Worm (Caenorhabditis elegans): ENCODE results near the gene rgs-10.

Gene rgs-10

DNA sequence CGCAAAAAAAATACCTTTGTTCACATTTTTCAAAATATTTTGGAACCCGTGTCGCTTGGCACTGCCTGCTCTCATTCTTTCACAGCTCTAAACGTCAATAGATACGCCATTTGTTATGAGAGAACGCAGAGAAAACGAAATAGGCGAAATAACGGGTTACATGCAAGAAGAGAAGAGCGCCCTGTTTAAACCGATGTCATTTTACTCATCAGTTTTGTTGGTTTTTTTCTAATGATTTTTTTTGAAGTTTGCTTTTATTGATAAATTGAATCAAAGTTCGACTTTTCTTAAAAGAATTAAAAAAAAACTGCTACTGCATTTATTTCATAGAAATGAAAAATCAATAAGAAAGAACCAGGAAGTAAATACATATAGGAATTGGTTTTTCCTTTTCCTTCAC lies 16.2 kb downstream of the rgs-10 start (continued):
- peak in 1 of 2 experiments; percentile 66 for TF ChIP-seq daf-16 (GFP tag; optimal IDR thresholded peaks at IDR 0.05)
- TF ChIP-seq daf-16 (tag; optimal IDR thresholded peaks at IDR 0.05), result peak; percentile 38
- TF ChIP-seq tra-1 (GFP tag; IDR thresholded peaks at IDR 0.05), result no peak
- TF ChIP-seq zip-2 (tag; optimal IDR thresholded peaks at IDR 0.05), result no peak
- TF ChIP-seq lin-13 (GFP tag; optimal IDR thresholded peaks at IDR 0.05), result peak; percentile 58
- peak; percentile 53 for TF ChIP-seq dve-1 (tag; optimal IDR thresholded peaks at IDR 0.05; ENCODE audit: insufficient read depth)
- TF ChIP-seq T20F7.1 (GFP tag; optimal IDR thresholded peaks at IDR 0.05), result peak; percentile 27
- no peak for TF ChIP-seq nhr-6 (tag; optimal IDR thresholded peaks at IDR 0.05)
- no peak for TF ChIP-seq zfp-3 (GFP tag; conservative IDR thresholded peaks at IDR 0.05)
- TF ChIP-seq ztf-11 (tag; optimal IDR thresholded peaks at IDR 0.05), result no peak
- peak in 1 of 2 experiments; percentile 64 for TF ChIP-seq lsy-2 (tag; optimal IDR thresholded peaks at IDR 0.05)
- peak; percentile 47 for TF ChIP-seq mes-2 (tag; optimal IDR thresholded peaks at IDR 0.05; ENCODE audit: poor library complexity, severe bottlenecking)
- TF ChIP-seq mep-1 (tag; optimal IDR thresholded peaks at IDR 0.05), result peak; percentile 62
- TF ChIP-seq nhr-25 (tag; optimal IDR thresholded peaks at IDR 0.05; ENCODE audit: borderline replicate concordance, insufficient read depth), result peak; percentile 55
- TF ChIP-seq lim-7 (GFP tag; IDR thresholded peaks at IDR 0.05), result no peak
- no peak for TF ChIP-seq rbr-2 (tag; optimal IDR thresholded peaks at IDR 0.05)
- peak; percentile 13; the same call in 1 of the 2 replicates for TF ChIP-seq lin-38 (GFP tag; IDR thresholded peaks at IDR 0.05)

DNA sequence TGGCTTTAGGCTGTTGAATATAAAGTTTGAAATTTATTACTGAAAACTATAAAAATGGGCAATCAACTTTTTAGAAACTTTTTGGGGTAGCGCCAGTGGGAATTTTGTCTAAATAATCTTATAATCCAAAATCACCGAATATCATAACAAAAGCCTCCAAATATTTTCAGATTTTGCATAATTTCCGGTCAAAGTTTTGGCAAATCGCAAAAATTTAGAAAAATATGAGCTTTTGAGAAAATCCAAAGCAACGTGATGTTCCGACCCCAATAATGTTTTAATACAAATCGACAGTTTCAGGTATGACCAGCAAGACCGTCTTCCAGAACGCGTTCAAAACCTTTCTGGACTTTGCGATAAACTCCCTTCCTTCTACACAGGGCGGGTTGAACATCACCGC lies 16.8 kb downstream of the rgs-10 start, which contains the start of gene emre-1:
Gene emre-1 (plus strand): TSS at position 301 of the 400 bp plus-strand sequence.
- no peak for TF ChIP-seq rbr-2 (tag; optimal IDR thresholded peaks at IDR 0.05)
- TF ChIP-seq nhr-77 (tag; optimal IDR thresholded peaks at IDR 0.05), result no peak
- TF ChIP-seq nhr-76 (tag; optimal IDR thresholded peaks at IDR 0.05), result no peak
- no peak for TF ChIP-seq ces-1 (GFP tag; optimal IDR thresholded peaks at IDR 0.05)

DNA sequence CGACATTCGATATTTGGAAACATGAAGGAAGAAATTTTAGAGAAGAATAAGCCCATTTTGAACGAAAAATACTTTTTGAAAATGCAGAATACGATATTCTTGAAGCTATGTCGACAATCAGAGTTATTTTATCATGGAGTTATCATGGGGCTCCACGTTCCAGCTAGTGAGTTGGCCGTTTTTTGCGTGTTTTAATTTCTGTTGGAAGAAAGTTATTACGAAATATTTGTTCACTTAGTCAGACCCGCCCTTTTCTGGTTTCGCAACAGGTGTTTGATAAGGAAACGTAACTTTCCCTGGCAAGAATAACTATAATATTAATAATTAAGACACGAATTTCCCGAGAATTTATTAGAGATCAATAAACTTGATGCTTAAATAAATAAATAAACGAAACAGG lies 19.1 kb downstream of the rgs-10 start:
- TF ChIP-seq lin-38 (GFP tag; IDR thresholded peaks at IDR 0.05) (peak; percentile 55), php-3 (GFP tag; IDR thresholded peaks at IDR 0.05) (0 out of 2 replicates have a peak, but pooled peaks have one; percentile 38), dmd-6 (GFP tag; IDR thresholded peaks at IDR 0.05) (peak; percentile 55), T20F7.1 (GFP tag; optimal IDR thresholded peaks at IDR 0.05) (peak; percentile 2), pqm-1 (tag; optimal IDR thresholded peaks at IDR 0.05) (peak; percentile 30)

DNA sequence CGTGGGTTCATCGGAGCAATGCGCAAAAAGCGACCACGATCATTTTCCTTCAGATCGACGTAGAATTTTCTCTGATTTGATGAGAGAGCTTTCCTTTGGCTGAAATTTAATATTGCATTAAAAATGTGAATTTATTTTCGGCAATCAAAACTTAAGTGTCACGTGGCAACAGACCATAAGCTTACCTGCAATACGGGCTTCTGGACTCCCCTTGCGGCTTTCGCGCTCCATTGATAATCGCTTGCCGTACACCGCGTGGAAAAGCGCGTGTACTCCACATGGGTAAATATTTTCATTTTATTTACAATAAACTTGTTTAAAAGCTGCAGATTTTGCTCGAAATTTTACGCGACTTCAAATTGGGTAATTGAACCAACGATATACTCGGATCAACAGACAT lies 20.0 kb downstream of the rgs-10 start, which contains the start of gene plp-2:
Gene plp-2 (minus strand): TSS at position 280 of the 400 bp plus-strand sequence.
- no peak for TF ChIP-seq hmg-1.1 (GFP tag; IDR thresholded peaks at IDR 0.05)
- no peak for TF ChIP-seq snpc-4 (tag; optimal IDR thresholded peaks at IDR 0.05)
- no peak for TF ChIP-seq zfp-3 (GFP tag; conservative IDR thresholded peaks at IDR 0.05)
- no peak for TF ChIP-seq R02D3.7 (tag; optimal IDR thresholded peaks at IDR 0.05)
- TF ChIP-seq tag-97 (GFP tag; IDR thresholded peaks at IDR 0.05), result no peak
- TF ChIP-seq nhr-237 (tag; optimal IDR thresholded peaks at IDR 0.05), result no peak
- peak in 1 of 2 experiments; percentile 79 for TF ChIP-seq unc-62 (GFP tag; optimal IDR thresholded peaks at IDR 0.05 in 1 of 2)
- TF ChIP-seq unc-62 (tag; optimal IDR thresholded peaks at IDR 0.05), result no peak
- no peak for TF ChIP-seq fos-1 (tag; optimal IDR thresholded peaks at IDR 0.05)
- TF ChIP-seq aly-2 (tag; optimal IDR thresholded peaks at IDR 0.05), result no peak
- TF ChIP-seq lin-29 (GFP tag; IDR thresholded peaks at IDR 0.05), result no peak
- TF ChIP-seq Y105C5A.15 (GFP tag; IDR thresholded peaks at IDR 0.05), result no peak
- no peak for TF ChIP-seq nhr-76 (tag; optimal IDR thresholded peaks at IDR 0.05)
- TF ChIP-seq unc-130 (GFP tag; optimal IDR thresholded peaks at IDR 0.05), result no peak
- no peak for TF ChIP-seq Y75B8A.6 (GFP tag; IDR thresholded peaks at IDR 0.05)
- no peak for TF ChIP-seq daf-8 (GFP tag; IDR thresholded peaks at IDR 0.05)
- TF ChIP-seq F49E8.2 (tag; optimal IDR thresholded peaks at IDR 0.05; ENCODE audit: borderline replicate concordance), result no peak
- no peak for TF ChIP-seq dmd-8 (GFP tag; IDR thresholded peaks at IDR 0.05)
- TF ChIP-seq nhr-25 (tag; optimal IDR thresholded peaks at IDR 0.05; ENCODE audit: borderline replicate concordance, insufficient read depth), result no peak
- no peak for TF ChIP-seq cey-2 (tag; optimal IDR thresholded peaks at IDR 0.05; ENCODE audit: borderline replicate concordance, insufficient read depth)
- TF ChIP-seq hlh-30 (tag; optimal IDR thresholded peaks at IDR 0.05; ENCODE audit: insufficient read depth), result peak; percentile 37
- peak; percentile 62 for TF ChIP-seq lin-38 (GFP tag; IDR thresholded peaks at IDR 0.05)
